Worm (Caenorhabditis elegans) whole organism, early embryonic: ENCODE measurements around the gene F26F2.1.
A peak's percentile ranks its signal among the peaks of the same experiment; 100 is the strongest.

ENCODE experiments used
- B0310.2 ChIP-seq: sonication (generic microtip); optimal IDR thresholded peaks from 2 replicates; lab custom pipeline; 2016; ENCODE audit warnings: mild to moderate bottlenecking, missing genetic modification characterization, missing compliant biosample characterization
- F13C5.2 ChIP-seq: sonication (generic microtip); optimal IDR thresholded peaks from 2 replicates; lab custom pipeline; 2017; ENCODE audit warnings: mild to moderate bottlenecking, missing genetic modification characterization, inconsistent platforms, missing compliant biosample characterization
- aly-1 ChIP-seq: sonication (generic microtip); optimal IDR thresholded peaks from 2 replicates; lab custom pipeline; 2016; ENCODE audit warnings: missing genetic modification characterization, missing compliant biosample characterization
- ama-1 ChIP-seq: fragments of 150-350 bp; optimal IDR thresholded peaks from 2 replicates; lab custom pipeline; 2014
- ceh-13 ChIP-seq: fragments of 200-800 bp; sonication (Bioruptor generic); optimal IDR thresholded peaks from 2 replicates; lab custom pipeline; 2018; ENCODE audit warnings: mild to moderate bottlenecking, missing genetic modification characterization, missing compliant biosample characterization
- ceh-36 ChIP-seq: sonication (generic microtip); optimal IDR thresholded peaks from 2 replicates; lab custom pipeline; 2016; ENCODE audit warnings: missing genetic modification characterization, inconsistent platforms, missing compliant biosample characterization
- ets-7 ChIP-seq: sonication (generic microtip); optimal IDR thresholded peaks from 2 replicates; lab custom pipeline; 2016; ENCODE audit warnings: missing genotype, missing genetic modification characterization, missing compliant biosample characterization
- flt-1 ChIP-seq: fragments of 200-800 bp; sonication (Bioruptor generic); IDR thresholded peaks from 2 replicates; pipeline ENCODE4 v1.3.6; 2022; ENCODE audit warnings: missing genetic modification characterization, missing compliant biosample characterization
- hmbx-1 ChIP-seq: sonication (generic microtip); optimal IDR thresholded peaks from 2 replicates; lab custom pipeline; 2016; ENCODE audit warnings: mild to moderate bottlenecking, missing genetic modification characterization, missing compliant biosample characterization
- hmg-4 ChIP-seq: fragments of 200-800 bp; sonication (Bioruptor generic); optimal IDR thresholded peaks from 2 replicates; lab custom pipeline; 2018; ENCODE audit warnings: mild to moderate bottlenecking, missing genetic modification characterization, missing compliant biosample characterization
- hnd-1 ChIP-seq: sonication (generic microtip); optimal IDR thresholded peaks from 2 replicates; lab custom pipeline; 2016; ENCODE audit warnings: missing genetic modification characterization, missing compliant biosample characterization
- pes-1 ChIP-seq: fragments of 200-800 bp; sonication (Bioruptor generic); IDR thresholded peaks from 2 replicates; pipeline ENCODE4 v1.3.6; 2022; ENCODE audit warnings: missing genetic modification reagents, missing genetic modification characterization, missing compliant biosample characterization
- scrt-1 ChIP-seq: fragments of 200-800 bp; sonication (Bioruptor generic); IDR thresholded peaks from 2 replicates; pipeline ENCODE4 v1.3.6; 2022; ENCODE audit warnings: missing genetic modification characterization, missing compliant biosample characterization
- sea-1 ChIP-seq: fragments of 200-800 bp; sonication (Bioruptor generic); conservative IDR thresholded peaks from 2 replicates; pipeline ENCODE4 v1.3.6; 2022; ENCODE audit warnings: missing genetic modification characterization, missing compliant biosample characterization
- tbx-11 ChIP-seq: fragments of 200-800 bp; sonication (Bioruptor generic); IDR thresholded peaks from 2 replicates; pipeline ENCODE4 v1.3.6; 2022; ENCODE audit warnings: missing genetic modification characterization, missing compliant biosample characterization
- tbx-37 ChIP-seq: fragments of 200-800 bp; sonication (Bioruptor generic); conservative IDR thresholded peaks from 2 replicates; pipeline ENCODE4 v1.3.6; 2022; ENCODE audit warnings: missing genetic modification reagents, missing genetic modification characterization, missing compliant biosample characterization
- tra-4 ChIP-seq: sonication (generic microtip); optimal IDR thresholded peaks from 2 replicates; lab custom pipeline; 2017; ENCODE audit warnings: missing genetic modification characterization, missing compliant biosample characterization

Gene F26F2.1

ce11 chrV:20561795-20562194 is at the start of gene F26F2.1:
TSS of gene F26F2.1 (minus strand) at chrV:20561895.
- TF ChIP-seq ama-1 (lab: Kevin White, UChicago) (no peak), ceh-13 (no peak), sea-1 (GFP tag; lab: Robert Waterston, UW) (no peak), hnd-1 (tag; lab: Kevin White, UChicago) (no peak), scrt-1 (GFP tag; lab: Robert Waterston, UW) (no peak), flt-1 (GFP tag; lab: Robert Waterston, UW) (no peak), ets-7 (no peak), hmbx-1 (tag; lab: Kevin White, UChicago) (no peak), tbx-37 (no peak), tra-4 (tag; lab: Kevin White, UChicago) (no peak), ceh-36 (no peak), pes-1 (GFP tag; lab: Robert Waterston, UW) (no peak), F13C5.2 (tag; lab: Kevin White, UChicago) (no peak), hmg-4 (GFP tag; lab: Kevin White, UChicago) (no peak), B0310.2 (no peak), tbx-11 (GFP tag; lab: Robert Waterston, UW) (no peak), aly-1 (tag; lab: Kevin White, UChicago) (no peak)

ce11 chrV:20609494-20609893 is 47.8 kb upstream of the F26F2.1 start, which contains the start of gene grd-2:
TSS of gene grd-2 (plus strand) at chrV:20609794.
- TF ChIP-seq sea-1 (GFP tag; lab: Robert Waterston, UW) (no peak), hmbx-1 (tag; lab: Kevin White, UChicago) (no peak), ama-1 (lab: Kevin White, UChicago) (no peak), scrt-1 (GFP tag; lab: Robert Waterston, UW) (no peak)

- no peak for TF ChIP-seq aly-1 (tag; lab: Kevin White, UChicago)
Observed at ce11 chrV:20608688-20609087, 47.0 kb upstream of the F26F2.1 start, which contains the start of gene ttr-12. TSS of gene ttr-12 (minus strand) at chrV:20608788.

DNA sequence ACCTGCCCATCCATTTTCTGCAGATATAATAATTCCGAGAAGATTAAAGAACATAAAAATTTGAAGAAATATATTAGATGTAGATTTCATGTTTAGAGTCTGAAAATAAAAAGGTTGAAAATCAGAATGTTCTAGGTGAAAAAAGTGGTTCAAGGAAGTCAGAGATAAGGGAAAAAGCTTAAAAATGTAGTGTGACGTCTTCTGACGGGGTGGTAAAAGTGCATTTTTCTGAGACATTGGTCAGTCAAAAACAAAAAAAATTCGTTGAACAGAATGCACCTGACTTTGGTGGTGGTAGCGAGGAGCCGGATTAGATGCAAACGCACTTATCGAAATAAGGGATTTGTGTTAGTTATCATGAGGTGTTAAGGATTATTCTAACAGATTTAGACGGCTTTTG is 44.9 kb upstream of the F26F2.1 start, which contains the start of gene F46B3.23:
F46B3.23 (minus strand) TSS at position 101 of the 400 bp plus-strand sequence.
- TF ChIP-seq ama-1 (lab: Kevin White, UChicago) (no peak), B0310.2 (no peak), F13C5.2 (tag; lab: Kevin White, UChicago) (no peak), sea-1 (GFP tag; lab: Robert Waterston, UW) (no peak), pes-1 (GFP tag; lab: Robert Waterston, UW) (no peak), tbx-37 (no peak), tra-4 (tag; lab: Kevin White, UChicago) (no peak), ets-7 (no peak), hmg-4 (GFP tag; lab: Kevin White, UChicago) (no peak), aly-1 (tag; lab: Kevin White, UChicago) (no peak)

ce11 chrV:20604606-20605155 is 43.0 kb upstream of the F26F2.1 start, which contains the start of gene ttr-57:
TSS of gene ttr-57 (plus strand) at chrV:20605105.
- TF ChIP-seq pes-1 (GFP tag; lab: Robert Waterston, UW): peak; percentile 36; the same call in 1 of the 2 replicates
- no peak for TF ChIP-seq ceh-36
- no peak for TF ChIP-seq scrt-1 (GFP tag; lab: Robert Waterston, UW)

- TF ChIP-seq B0310.2: no peak
- no peak for TF ChIP-seq ceh-36
- no peak for TF ChIP-seq hmbx-1 (tag; lab: Kevin White, UChicago)
- no peak for TF ChIP-seq pes-1 (GFP tag; lab: Robert Waterston, UW)
- TF ChIP-seq sea-1 (GFP tag; lab: Robert Waterston, UW): no peak
- no peak for TF ChIP-seq scrt-1 (GFP tag; lab: Robert Waterston, UW)
- TF ChIP-seq ets-7: no peak
- no peak for TF ChIP-seq tbx-37
- no peak for TF ChIP-seq hmg-4 (GFP tag; lab: Kevin White, UChicago)
- TF ChIP-seq tbx-11 (GFP tag; lab: Robert Waterston, UW): no peak
- no peak for TF ChIP-seq F13C5.2 (tag; lab: Kevin White, UChicago)
- TF ChIP-seq ama-1 (lab: Kevin White, UChicago): no peak
- TF ChIP-seq hnd-1 (tag; lab: Kevin White, UChicago): no peak
Observed at ce11 chrV:20603014-20603413, 41.3 kb upstream of the F26F2.1 start, which contains the start of gene ttr-11. TSS of gene ttr-11 (plus strand) at chrV:20603314.

ce11 chrV:20600704-20601103 is 39.0 kb upstream of the F26F2.1 start:
- TF ChIP-seq F13C5.2 (tag; lab: Kevin White, UChicago) (no peak), tbx-11 (GFP tag; lab: Robert Waterston, UW) (no peak), ets-7 (no peak), hmg-4 (GFP tag; lab: Kevin White, UChicago) (no peak), hmbx-1 (tag; lab: Kevin White, UChicago) (no peak)

DNA sequence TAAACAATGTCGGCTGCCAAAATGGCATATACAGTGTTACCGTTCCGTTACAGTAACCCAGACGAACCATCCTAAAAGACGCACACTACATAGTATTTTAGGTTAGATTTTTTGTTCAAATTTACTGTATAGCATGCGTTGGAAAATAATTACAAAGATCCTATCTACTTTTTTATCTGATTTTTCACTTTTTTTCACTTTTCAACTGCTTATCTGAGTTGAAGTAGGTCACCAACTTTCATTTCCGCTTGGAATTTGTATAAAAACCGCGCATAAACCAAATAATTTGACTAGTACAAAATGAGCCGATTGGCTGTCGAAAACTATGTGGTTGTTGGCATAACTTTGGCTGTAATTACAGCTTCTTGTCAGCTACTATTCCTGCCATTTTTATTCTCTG is 38.1 kb upstream of the F26F2.1 start, which contains the start of gene col-163:
col-163 (plus strand) TSS at position 301 of the 400 bp plus-strand sequence.
- no peak for TF ChIP-seq ceh-36
- TF ChIP-seq B0310.2: no peak
- TF ChIP-seq tbx-37: no peak
- TF ChIP-seq hnd-1 (tag; lab: Kevin White, UChicago): no peak
- TF ChIP-seq flt-1 (GFP tag; lab: Robert Waterston, UW): no peak
- no peak for TF ChIP-seq F13C5.2 (tag; lab: Kevin White, UChicago)
- no peak for TF ChIP-seq sea-1 (GFP tag; lab: Robert Waterston, UW)
- TF ChIP-seq scrt-1 (GFP tag; lab: Robert Waterston, UW): no peak
- TF ChIP-seq tra-4 (tag; lab: Kevin White, UChicago): no peak
- no peak for TF ChIP-seq tbx-11 (GFP tag; lab: Robert Waterston, UW)
- no peak for TF ChIP-seq ama-1 (lab: Kevin White, UChicago)
- TF ChIP-seq pes-1 (GFP tag; lab: Robert Waterston, UW): no peak
